Worm (Caenorhabditis elegans) whole organism, mixed stage, embryonic: ENCODE results near the gene sax-2.

Experiments
- flh-1 ChIP-seq: fragments of 200-800 bp; sonication (Bioruptor generic); optimal IDR thresholded peaks from 2 replicates; lab custom pipeline; 2018; ENCODE audit warnings: mild to moderate bottlenecking, missing genetic modification characterization, moderate library complexity, missing compliant biosample characterization
- snpc-4 ChIP-seq: fragments of 150-350 bp; optimal IDR thresholded peaks from 2 replicates; lab custom pipeline; 2014; ENCODE audit warnings: missing biosample characterization, missing genetic modification characterization

DNA sequence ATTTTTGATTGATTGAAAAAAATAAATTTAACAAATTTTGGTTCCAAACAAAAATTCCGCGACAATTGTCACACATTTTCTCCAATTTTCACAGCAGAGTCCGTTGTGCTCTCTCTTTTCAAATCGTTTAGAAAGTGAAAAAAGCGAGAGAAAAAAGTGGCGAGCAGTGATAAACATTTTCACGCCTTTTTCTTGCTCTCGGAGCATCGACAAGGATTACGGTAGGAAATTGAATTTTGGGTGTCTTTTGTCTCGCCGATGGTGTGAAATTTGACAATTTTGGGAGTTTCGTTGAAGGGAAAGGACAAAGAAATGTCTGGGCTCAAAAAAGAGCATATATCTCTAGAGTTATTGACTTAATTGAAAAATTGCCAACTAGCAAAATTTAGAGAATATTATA lies 25.0 kb downstream of the sax-2 start:
- no peak for TF ChIP-seq flh-1 (GFP tag; lab: Kevin White, UChicago)
- no peak for TF ChIP-seq snpc-4 (tag; lab: Kevin White, UChicago)
